Fruit fly (Drosophila melanogaster) whole organism, embryonic: ENCODE measurements around the gene Tim17b1.

ENCODE experiments used
- Atf-2 ChIP-seq: fragments of 200-800 bp; sonication (Bioruptor generic); optimal IDR thresholded peaks from 2 replicates; lab custom pipeline; 2016; ENCODE audit warnings: missing biosample characterization, missing genetic modification characterization
- B-H1 ChIP-seq: fragments of 200-800 bp; sonication (Bioruptor generic); IDR thresholded peaks from 3 replicates; pipeline ENCODE4 v1.3.6; 2022; ENCODE audit warnings: missing biosample characterization, missing genetic modification characterization
- CG10209 ChIP-seq: fragments of 200-800 bp; sonication (Bioruptor generic); optimal IDR thresholded peaks from 3 replicates; lab custom pipeline; 2017; ENCODE audit warnings: missing biosample characterization, mild to moderate bottlenecking, missing genetic modification characterization, missing genetic modification reagents
- CG10274 ChIP-seq: fragments of 200-800 bp; sonication (Bioruptor generic); optimal IDR thresholded peaks from 3 replicates; lab custom pipeline; 2017; ENCODE audit warnings: missing biosample characterization, mild to moderate bottlenecking, missing genetic modification characterization
- CG10462 ChIP-seq: fragments of 200-800 bp; sonication (Bioruptor generic); optimal IDR thresholded peaks from 2 replicates; lab custom pipeline; 2016; ENCODE audit warnings: missing biosample characterization, missing genetic modification characterization
- CG10565 ChIP-seq: fragments of 200-800 bp; sonication (Bioruptor generic); optimal IDR thresholded peaks from 3 replicates; lab custom pipeline; 2016; ENCODE audit warnings: missing biosample characterization, mild to moderate bottlenecking, missing genetic modification characterization
- CG11085 ChIP-seq: fragments of 200-800 bp; sonication (Bioruptor generic); IDR thresholded peaks from 2 replicates; pipeline ENCODE4 v1.3.6; 2022; ENCODE audit warnings: missing biosample characterization, missing genetic modification characterization
- CG11504 ChIP-seq: fragments of 200-800 bp; sonication (Bioruptor generic); optimal IDR thresholded peaks from 3 replicates; lab custom pipeline; 2019; ENCODE audit warnings: missing biosample characterization, mild to moderate bottlenecking, missing genetic modification characterization, moderate library complexity
- CG12299 ChIP-seq: fragments of 200-800 bp; sonication (Bioruptor generic); optimal IDR thresholded peaks from 2 replicates; lab custom pipeline; 2018; ENCODE audit warnings: missing biosample characterization, mild to moderate bottlenecking, missing genetic modification characterization
- CG13894 ChIP-seq: fragments of 200-800 bp; sonication (Bioruptor generic); optimal IDR thresholded peaks from 3 replicates; lab custom pipeline; 2018; ENCODE audit warnings: missing biosample characterization, mild to moderate bottlenecking, missing genetic modification characterization, moderate library complexity
- CG1647 ChIP-seq: fragments of 200-800 bp; sonication (Bioruptor generic); optimal IDR thresholded peaks from 3 replicates; lab custom pipeline; 2016; ENCODE audit warnings: missing biosample characterization, missing genetic modification characterization
- CG17186 ChIP-seq: fragments of 200-800 bp; sonication (Bioruptor generic); optimal IDR thresholded peaks from 3 replicates; lab custom pipeline; 2017; ENCODE audit warnings: missing biosample characterization, missing genetic modification reagents, missing genetic modification characterization
- CG17361 ChIP-seq: fragments of 200-800 bp; sonication (Bioruptor generic); IDR thresholded peaks from 3 replicates; pipeline ENCODE4 v1.3.6; 2022; ENCODE audit warnings: missing biosample characterization, missing genetic modification characterization
- CG17612 ChIP-seq: fragments of 200-800 bp; sonication (Bioruptor generic); IDR thresholded peaks from 2 replicates; pipeline ENCODE4 v1.3.6; 2022; ENCODE audit warnings: missing biosample characterization, missing genetic modification characterization
- CG18764 ChIP-seq: fragments of 200-800 bp; sonication (Bioruptor generic); optimal IDR thresholded peaks from 3 replicates; lab custom pipeline; 2016; ENCODE audit warnings: missing biosample characterization, missing genetic modification characterization
- CG2712 ChIP-seq: fragments of 200-800 bp; optimal IDR thresholded peaks from 3 replicates; lab custom pipeline; 2019; ENCODE audit warnings: missing biosample characterization, mild to moderate bottlenecking, missing genetic modification characterization, moderate library complexity
- CG33213 ChIP-seq: fragments of 200-800 bp; sonication (Bioruptor generic); optimal IDR thresholded peaks from 3 replicates; lab custom pipeline; 2016; ENCODE audit warnings: missing biosample characterization, missing genetic modification characterization
- CG3847 ChIP-seq: fragments of 200-800 bp; sonication (Bioruptor generic); IDR thresholded peaks from 2 replicates; pipeline ENCODE4 v1.3.6; 2022; ENCODE audit warnings: missing biosample characterization, missing genetic modification characterization
- CG4854 ChIP-seq: fragments of 200-800 bp; sonication (Bioruptor generic); optimal IDR thresholded peaks from 2 replicates; lab custom pipeline; 2016; ENCODE audit warnings: missing biosample characterization, missing genetic modification characterization, inconsistent platforms
- CG7357 ChIP-seq: fragments of 200-800 bp; sonication (Bioruptor generic); IDR thresholded peaks from 3 replicates; pipeline ENCODE4 v1.3.6; 2022; ENCODE audit warnings: missing biosample characterization, missing genetic modification characterization
- CG7928 ChIP-seq: fragments of 200-800 bp; sonication (Bioruptor generic); optimal IDR thresholded peaks from 2 replicates; lab custom pipeline; 2017; ENCODE audit warnings: missing biosample characterization, mild to moderate bottlenecking, missing genetic modification characterization
- CG7963 ChIP-seq: fragments of 200-800 bp; sonication (Bioruptor generic); IDR thresholded peaks from 3 replicates; pipeline ENCODE4 v1.3.6; 2022; ENCODE audit warnings: missing biosample characterization, missing genetic modification characterization; ENCODE audit not compliant: partially characterized antibody
- CG8388 ChIP-seq: fragments of 200-800 bp; sonication (Bioruptor generic); optimal IDR thresholded peaks from 2 replicates; lab custom pipeline; 2019; ENCODE audit warnings: missing biosample characterization, mild to moderate bottlenecking, missing genetic modification characterization, moderate library complexity
- CG8478 ChIP-seq: fragments of >200 bp; optimal IDR thresholded peaks from 2 replicates; lab custom pipeline; 2018
- CG9609 ChIP-seq: fragments of 200-800 bp; sonication (Bioruptor generic); optimal IDR thresholded peaks from 3 replicates; lab custom pipeline; 2016; ENCODE audit warnings: missing biosample characterization, missing genetic modification characterization
- CG9797 ChIP-seq: fragments of 200-800 bp; sonication (Bioruptor generic); optimal IDR thresholded peaks from 3 replicates; lab custom pipeline; 2018; ENCODE audit warnings: missing biosample characterization, mild to moderate bottlenecking, missing genetic modification characterization
- CrebB ChIP-seq: fragments of 200-800 bp; sonication (Bioruptor generic); optimal IDR thresholded peaks from 3 replicates; lab custom pipeline; 2018; ENCODE audit warnings: missing biosample characterization, mild to moderate bottlenecking, missing genetic modification characterization
- Dfd ChIP-seq, 2 experiments: fragments of >200 bp; optimal IDR thresholded peaks; 2 replicates each; lab custom pipeline; 2017; ENCODE audit warnings: missing biosample characterization in 2 of 2, missing genetic modification characterization in 2 of 2
- Gsc ChIP-seq: fragments of 200-800 bp; sonication (Bioruptor generic); IDR thresholded peaks from 2 replicates; pipeline ENCODE4 v1.3.6; 2022; ENCODE audit warnings: missing biosample characterization, missing genetic modification characterization
- Gug ChIP-seq: fragments of 200-800 bp; sonication (Bioruptor generic); IDR thresholded peaks from 4 replicates; pipeline ENCODE4 v1.3.6; 2022; ENCODE audit warnings: missing biosample characterization, missing genetic modification characterization
- Hey ChIP-seq: fragments of 200-800 bp; sonication (Bioruptor generic); optimal IDR thresholded peaks from 3 replicates; lab custom pipeline; 2018; ENCODE audit warnings: missing biosample characterization, mild to moderate bottlenecking, missing genetic modification characterization
- Lhr ChIP-seq: fragments of 200-800 bp; sonication (Bioruptor generic); optimal IDR thresholded peaks from 3 replicates; lab custom pipeline; 2017; ENCODE audit warnings: mild to moderate bottlenecking, missing biosample characterization, missing genetic modification reagents, missing genetic modification characterization
- MTF-1 ChIP-seq: fragments of 200-800 bp; sonication (Bioruptor generic); optimal IDR thresholded peaks from 2 replicates; lab custom pipeline; 2018; ENCODE audit warnings: missing biosample characterization, mild to moderate bottlenecking, missing genetic modification characterization, borderline replicate concordance
- Meics ChIP-seq: fragments of 200-800 bp; sonication (Bioruptor generic); optimal IDR thresholded peaks from 2 replicates; lab custom pipeline; 2017; ENCODE audit warnings: missing biosample characterization, mild to moderate bottlenecking, missing genetic modification characterization
- Trl ChIP-seq, 3 experiments: fragments of >200 bp in 2 of 3; fragments of 200-800 bp in 1 of 3; sonication (Bioruptor generic) in 1 of 3; optimal IDR thresholded peaks; 2 replicates in 1 of 3; 3 replicates in 2 of 3; lab custom pipeline; 2016 to 2017; ENCODE audit warnings: missing biosample characterization in 1 of 3, missing genetic modification characterization in 1 of 3
- br ChIP-seq: fragments of >200 bp; optimal IDR thresholded peaks from 2 replicates; lab custom pipeline; 2017
- btn ChIP-seq: fragments of 200-800 bp; sonication (Bioruptor generic); optimal IDR thresholded peaks from 2 replicates; lab custom pipeline; 2016; ENCODE audit warnings: missing biosample characterization, missing genetic modification characterization
- cwo ChIP-seq: fragments of 200-800 bp; sonication (Bioruptor generic); optimal IDR thresholded peaks from 3 replicates; lab custom pipeline; 2017; ENCODE audit warnings: missing biosample characterization, missing genetic modification characterization, mild to moderate bottlenecking, moderate library complexity, missing genetic modification reagents
- dmrt11E ChIP-seq: fragments of 200-800 bp; sonication (Bioruptor generic); optimal IDR thresholded peaks from 3 replicates; lab custom pipeline; 2018; ENCODE audit warnings: missing biosample characterization, mild to moderate bottlenecking, missing genetic modification characterization, moderate library complexity
- fru ChIP-seq: fragments of >200 bp; optimal IDR thresholded peaks from 2 replicates; lab custom pipeline; 2017
- hbn ChIP-seq: fragments of 200-800 bp; sonication (Bioruptor generic); IDR thresholded peaks from 2 replicates; pipeline ENCODE4 v1.3.6; 2022; ENCODE audit warnings: missing biosample characterization, missing genetic modification characterization; ENCODE audit not compliant: partially characterized antibody
- klu ChIP-seq: fragments of 200-800 bp; sonication (Bioruptor generic); IDR thresholded peaks from 2 replicates; pipeline ENCODE4 v1.3.6; 2022; ENCODE audit warnings: missing biosample characterization, missing genetic modification characterization
- nerfin-1 ChIP-seq: fragments of 200-800 bp; sonication (Bioruptor generic); optimal IDR thresholded peaks from 3 replicates; lab custom pipeline; 2019; ENCODE audit warnings: missing biosample characterization, mild to moderate bottlenecking, missing genetic modification characterization, moderate library complexity
- pan ChIP-seq, 4 experiments: fragments of >200 bp in 3 of 4; fragments of 200-800 bp in 1 of 4; sonication (Bioruptor generic) in 1 of 4; optimal IDR thresholded peaks in 3 of 4; IDR thresholded peaks in 1 of 4; 2 replicates each; pipeline versions ENCODE4 v1.3.6 to Lab custom; 2017 to 2022; ENCODE audit warnings: missing biosample characterization in 2 of 4, missing genetic modification characterization in 2 of 4, mixed read lengths in 1 of 4
- pnt ChIP-seq: fragments of 200-800 bp; sonication (Bioruptor generic); optimal IDR thresholded peaks from 3 replicates; lab custom pipeline; 2016; ENCODE audit warnings: missing biosample characterization, missing genetic modification characterization
- slp2 ChIP-seq: fragments of 200-800 bp; sonication (Bioruptor generic); optimal IDR thresholded peaks from 2 replicates; lab custom pipeline; 2016; ENCODE audit warnings: missing biosample characterization, missing genetic modification characterization
- sna ChIP-seq: fragments of 200-800 bp; sonication (Bioruptor generic); IDR thresholded peaks from 2 replicates; pipeline ENCODE4 v1.3.6; 2022; ENCODE audit warnings: missing biosample characterization, missing genetic modification characterization; ENCODE audit not compliant: partially characterized antibody
- yki ChIP-seq: fragments of >200 bp; optimal IDR thresholded peaks from 3 replicates; lab custom pipeline; 2018

The Tim17b1 gene

dm6 chr3R:5263311-5264250, 36.4 kb upstream of the Tim17b1 start:
- TF ChIP-seq CG10565 (GFP tag; lab: Kevin White, UChicago) (peak; percentile 33), yki (lab: Kevin White, UChicago) (no peak), Hey (tag; lab: Kevin White, UChicago) (peak; percentile 92), nerfin-1 (tag; lab: Kevin White, UChicago) (peak; percentile 71), CG7963 (GFP tag; lab: Robert Waterston, UW) (no peak), CG9797 (GFP tag; lab: Kevin White, UChicago) (no peak), sna (GFP tag; lab: Robert Waterston, UW) (peak; percentile 50; the same call in 1 of the 2 replicates), Dfd (GFP tag; optimal IDR thresholded peaks at IDR 0.05; lab: Kevin White, UChicago) (no peak), klu (GFP tag; lab: Robert Waterston, UW) (peak; percentile 73; the same call in 1 of the 2 replicates), btn (GFP tag; lab: Kevin White, UChicago) (no peak), CG4854 (GFP tag; lab: Kevin White, UChicago) (peak; percentile 23), pan (optimal IDR thresholded peaks at IDR 0.05; lab: Kevin White, UChicago) (peak in 1 of 2 experiments; percentile 23), pan (GFP tag; optimal IDR thresholded peaks at IDR 0.05 in 1 of 2, IDR thresholded peaks at IDR 0.05 in 1 of 2) (peak in 1 of 2 experiments; percentile 75), pnt (GFP tag; lab: Kevin White, UChicago) (peak; percentile 5), CG10274 (peak; percentile 67), CG18764 (GFP tag; lab: Kevin White, UChicago) (peak; percentile 53), CG2712 (tag; lab: Kevin White, UChicago) (peak; percentile 91), CG33213 (GFP tag; lab: Kevin White, UChicago) (no peak), CG17361 (GFP tag; lab: Robert Waterston, UW) (peak; percentile 97), CG12299 (tag; lab: Kevin White, UChicago) (peak; percentile 81), Lhr (GFP tag; lab: Kevin White, UChicago) (no peak), dmrt11E (tag; lab: Kevin White, UChicago) (peak; percentile 83), CG17612 (GFP tag; lab: Robert Waterston, UW) (0 out of 2 replicates have a peak, but pooled peaks have one; percentile 4), Atf-2 (GFP tag; lab: Kevin White, UChicago) (no peak), B-H1 (GFP tag; lab: Robert Waterston, UW) (peak; percentile 51; the same call in 2 of the 3 replicates), CG3847 (GFP tag; lab: Robert Waterston, UW) (peak; percentile 82), CG1647 (no peak), CG10209 (GFP tag; lab: Kevin White, UChicago) (peak; percentile 91), fru (lab: Kevin White, UChicago) (no peak), br (lab: Kevin White, UChicago) (no peak), CG10462 (GFP tag; lab: Kevin White, UChicago) (peak; percentile 60), CG8478 (no peak), Trl (optimal IDR thresholded peaks at IDR 0.05; lab: Kevin White, UChicago) (no peak), Trl (GFP tag; optimal IDR thresholded peaks at IDR 0.05; lab: Kevin White, UChicago) (no peak), CG13894 (tag; lab: Kevin White, UChicago) (peak; percentile 25), Gug (GFP tag; lab: Robert Waterston, UW) (peak; percentile 60; the same call in 1 of the 4 replicates), slp2 (no peak), CG11085 (GFP tag; lab: Robert Waterston, UW) (0 out of 2 replicates have a peak, but pooled peaks have one; percentile 23), CG7357 (peak; percentile 73), Meics (GFP tag; lab: Kevin White, UChicago) (peak; percentile 90), CrebB (tag; lab: Kevin White, UChicago) (no peak), CG8388 (GFP tag; lab: Kevin White, UChicago) (peak; percentile 83), hbn (GFP tag; lab: Robert Waterston, UW) (0 out of 2 replicates have a peak, but pooled peaks have one; percentile 46), MTF-1 (GFP tag; lab: Kevin White, UChicago) (peak; percentile 59), CG11504 (tag; lab: Kevin White, UChicago) (peak; percentile 93), Gsc (GFP tag; lab: Robert Waterston, UW) (no peak), cwo (GFP tag; lab: Kevin White, UChicago) (peak; percentile 97), CG7928 (GFP tag; lab: Kevin White, UChicago) (peak; percentile 29), CG17186 (GFP tag; lab: Kevin White, UChicago) (no peak), CG9609 (GFP tag; lab: Kevin White, UChicago) (no peak)
